Fruit fly (Drosophila melanogaster) whole organism, embryonic: ENCODE measurements around the gene Gs2.

Experiments used
- Aef1 ChIP-seq: fragments of 200-800 bp; sonication (Bioruptor generic); IDR thresholded peaks from 3 replicates; pipeline ENCODE4 v1.3.6; 2022; ENCODE audit warnings: missing biosample characterization, missing genetic modification characterization
- B-H1 ChIP-seq: fragments of 200-800 bp; sonication (Bioruptor generic); IDR thresholded peaks from 3 replicates; pipeline ENCODE4 v1.3.6; 2022; ENCODE audit warnings: missing biosample characterization, missing genetic modification characterization
- BEAF-32 ChIP-seq: fragments of 200-800 bp; sonication (Bioruptor generic); optimal IDR thresholded peaks from 3 replicates; lab custom pipeline; 2017; ENCODE audit warnings: missing biosample characterization, missing genetic modification characterization, mild to moderate bottlenecking, moderate library complexity, missing genetic modification reagents
- CG10209 ChIP-seq: fragments of 200-800 bp; sonication (Bioruptor generic); optimal IDR thresholded peaks from 3 replicates; lab custom pipeline; 2017; ENCODE audit warnings: missing biosample characterization, mild to moderate bottlenecking, missing genetic modification characterization, missing genetic modification reagents
- CG10543 ChIP-seq: fragments of 200-800 bp; sonication (Bioruptor generic); optimal IDR thresholded peaks from 3 replicates; lab custom pipeline; 2017; ENCODE audit warnings: missing biosample characterization, mild to moderate bottlenecking, missing genetic modification characterization, moderate library complexity
- CG11093 ChIP-seq: fragments of 200-800 bp; sonication (Bioruptor generic); IDR thresholded peaks from 3 replicates; pipeline ENCODE4 v1.3.6; 2022; ENCODE audit warnings: missing biosample characterization, missing genetic modification characterization
- CG11456 ChIP-seq: fragments of 200-800 bp; sonication (Bioruptor generic); IDR thresholded peaks from 3 replicates; pipeline ENCODE4 v1.3.6; 2022; ENCODE audit warnings: missing biosample characterization, missing genetic modification characterization
- CG12104 ChIP-seq: fragments of 200-800 bp; sonication (Bioruptor generic); optimal IDR thresholded peaks from 3 replicates; lab custom pipeline; 2016; ENCODE audit warnings: missing biosample characterization, missing genetic modification characterization
- CG12219 ChIP-seq: fragments of 200-800 bp; sonication (Bioruptor generic); optimal IDR thresholded peaks from 3 replicates; lab custom pipeline; 2018; ENCODE audit warnings: missing biosample characterization, mild to moderate bottlenecking, missing genetic modification characterization
- CG12391 ChIP-seq: fragments of 200-800 bp; sonication (Bioruptor generic); optimal IDR thresholded peaks from 3 replicates; lab custom pipeline; 2018; ENCODE audit warnings: missing biosample characterization, mild to moderate bottlenecking, missing genetic modification characterization, moderate library complexity
- CG12659 ChIP-seq: fragments of 200-800 bp; sonication (Bioruptor generic); optimal IDR thresholded peaks from 3 replicates; lab custom pipeline; 2017; ENCODE audit warnings: mild to moderate bottlenecking, missing biosample characterization, missing genetic modification reagents, missing genetic modification characterization
- CG16863 ChIP-seq: fragments of 200-800 bp; sonication (Bioruptor generic); optimal IDR thresholded peaks from 3 replicates; lab custom pipeline; 2016; ENCODE audit warnings: missing biosample characterization, missing genetic modification characterization
- CG1792 ChIP-seq: fragments of 200-800 bp; sonication (Bioruptor generic); optimal IDR thresholded peaks from 2 replicates; lab custom pipeline; 2016; ENCODE audit warnings: missing biosample characterization, missing genetic modification characterization
- CG2889 ChIP-seq: fragments of 200-800 bp; sonication (Bioruptor generic); IDR thresholded peaks from 3 replicates; pipeline ENCODE4 v1.3.6; 2022; ENCODE audit warnings: missing biosample characterization, missing genetic modification characterization
- CG30431 ChIP-seq: fragments of 200-800 bp; sonication (Bioruptor generic); optimal IDR thresholded peaks from 2 replicates; lab custom pipeline; 2017; ENCODE audit warnings: missing biosample characterization, missing genetic modification characterization
- CG31441 ChIP-seq: fragments of 200-800 bp; sonication (Bioruptor generic); IDR thresholded peaks from 2 replicates; pipeline ENCODE4 v1.3.6; 2022; ENCODE audit warnings: missing biosample characterization, missing genetic modification characterization
- CG3995 ChIP-seq: fragments of 200-800 bp; sonication (Bioruptor generic); optimal IDR thresholded peaks from 3 replicates; lab custom pipeline; 2016; ENCODE audit warnings: missing biosample characterization, missing genetic modification characterization
- CG4730 ChIP-seq: fragments of 200-800 bp; sonication (Bioruptor generic); IDR thresholded peaks from 2 replicates; pipeline ENCODE4 v1.3.6; 2022; ENCODE audit warnings: missing biosample characterization, missing genetic modification characterization
- CG7357 ChIP-seq: fragments of 200-800 bp; sonication (Bioruptor generic); IDR thresholded peaks from 3 replicates; pipeline ENCODE4 v1.3.6; 2022; ENCODE audit warnings: missing biosample characterization, missing genetic modification characterization
- Dad ChIP-seq: fragments of 200-800 bp; sonication (Bioruptor generic); optimal IDR thresholded peaks from 3 replicates; lab custom pipeline; 2016; ENCODE audit warnings: missing biosample characterization, missing genetic modification characterization
- Deaf1 ChIP-seq: fragments of 200-800 bp; optimal IDR thresholded peaks from 3 replicates; lab custom pipeline; 2019; ENCODE audit warnings: missing biosample characterization, mild to moderate bottlenecking, missing genetic modification characterization, moderate library complexity
- Dp ChIP-seq: fragments of 200-800 bp; sonication (Bioruptor generic); optimal IDR thresholded peaks from 2 replicates; lab custom pipeline; 2018; ENCODE audit warnings: missing biosample characterization, mild to moderate bottlenecking, missing genetic modification characterization, moderate library complexity
- Eip74EF ChIP-seq, 2 experiments: fragments of 200-800 bp in 1 of 2; fragments of >200 bp in 1 of 2; sonication (Bioruptor generic) in 1 of 2; optimal IDR thresholded peaks; 2 replicates each; lab custom pipeline; 2017 to 2019; ENCODE audit warnings: missing biosample characterization in 2 of 2, missing genetic modification characterization in 2 of 2, mild to moderate bottlenecking in 1 of 2, moderate library complexity in 1 of 2
- HLH54F ChIP-seq: fragments of 200-800 bp; sonication (Bioruptor generic); optimal IDR thresholded peaks from 3 replicates; lab custom pipeline; 2016; ENCODE audit warnings: missing biosample characterization, missing genetic modification characterization
- HmgZ ChIP-seq: fragments of 200-800 bp; sonication (Bioruptor generic); optimal IDR thresholded peaks from 2 replicates; lab custom pipeline; 2018; ENCODE audit warnings: missing biosample characterization, mild to moderate bottlenecking, missing genetic modification characterization
- MBD-R2 ChIP-seq: fragments of 200-800 bp; sonication (Bioruptor generic); IDR thresholded peaks from 2 replicates; pipeline ENCODE4 v1.3.6; 2022; ENCODE audit warnings: missing biosample characterization, missing genetic modification characterization
- Ptx1 ChIP-seq: fragments of 200-800 bp; sonication (Bioruptor generic); IDR thresholded peaks from 2 replicates; pipeline ENCODE4 v1.3.6; 2022; ENCODE audit warnings: missing biosample characterization, missing genetic modification characterization
- Taf1 ChIP-seq: fragments of 200-800 bp; sonication (Bioruptor generic); IDR thresholded peaks from 2 replicates; pipeline ENCODE4 v1.3.6; 2022; ENCODE audit warnings: missing biosample characterization, missing genetic modification characterization
- ato ChIP-seq: fragments of 200-800 bp; sonication (Bioruptor generic); IDR thresholded peaks from 2 replicates; pipeline ENCODE4 v1.3.6; 2022; ENCODE audit warnings: missing biosample characterization, missing genetic modification characterization; ENCODE audit not compliant: partially characterized antibody
- az2 ChIP-seq: fragments of 200-800 bp; sonication (Bioruptor generic); optimal IDR thresholded peaks from 3 replicates; lab custom pipeline; 2016; ENCODE audit warnings: missing biosample characterization, missing genetic modification characterization
- btn ChIP-seq: fragments of 200-800 bp; sonication (Bioruptor generic); optimal IDR thresholded peaks from 2 replicates; lab custom pipeline; 2016; ENCODE audit warnings: missing biosample characterization, missing genetic modification characterization
- chn ChIP-seq: fragments of 200-800 bp; sonication (Bioruptor generic); optimal IDR thresholded peaks from 2 replicates; lab custom pipeline; 2016; ENCODE audit warnings: missing biosample characterization, missing genetic modification characterization
- dmrt11E ChIP-seq: fragments of 200-800 bp; sonication (Bioruptor generic); optimal IDR thresholded peaks from 3 replicates; lab custom pipeline; 2018; ENCODE audit warnings: missing biosample characterization, mild to moderate bottlenecking, missing genetic modification characterization, moderate library complexity
- ems ChIP-seq: fragments of 200-800 bp; sonication (Bioruptor generic); optimal IDR thresholded peaks from 3 replicates; lab custom pipeline; 2016; ENCODE audit warnings: missing biosample characterization, missing genetic modification characterization
- ftz-f1 ChIP-seq: fragments of 200-800 bp; sonication (Bioruptor generic); optimal IDR thresholded peaks from 2 replicates; lab custom pipeline; 2016; ENCODE audit warnings: missing biosample characterization, missing genetic modification characterization
- gem ChIP-seq: fragments of 200-800 bp; sonication (Bioruptor generic); optimal IDR thresholded peaks from 2 replicates; lab custom pipeline; 2019; ENCODE audit warnings: missing biosample characterization, mild to moderate bottlenecking, missing genetic modification characterization, moderate library complexity
- gfzf ChIP-seq: fragments of 200-800 bp; sonication (Bioruptor generic); optimal IDR thresholded peaks from 2 replicates; lab custom pipeline; 2016; ENCODE audit warnings: missing biosample characterization, mild to moderate bottlenecking, missing genetic modification characterization, moderate library complexity
- hb ChIP-seq: fragments of 200-800 bp; sonication (Bioruptor generic); IDR thresholded peaks from 3 replicates; pipeline ENCODE4 v1.3.6; 2022; ENCODE audit warnings: missing biosample characterization, missing genetic modification characterization; ENCODE audit not compliant: partially characterized antibody
- hth ChIP-seq: fragments of >200 bp; optimal IDR thresholded peaks from 2 replicates; lab custom pipeline; 2017; ENCODE audit warnings: inconsistent platforms
- kay ChIP-seq: fragments of 200-800 bp; sonication (Bioruptor generic); optimal IDR thresholded peaks from 2 replicates; lab custom pipeline; 2016; ENCODE audit warnings: missing biosample characterization, missing genetic modification characterization
- lola ChIP-seq, 3 experiments: fragments of >200 bp in 2 of 3; fragments of 200-800 bp in 1 of 3; sonication (Bioruptor generic) in 1 of 3; optimal IDR thresholded peaks; 2 replicates each; lab custom pipeline; 2017 to 2019; ENCODE audit warnings: missing biosample characterization in 3 of 3, missing genetic modification characterization in 3 of 3, mild to moderate bottlenecking in 1 of 3, moderate library complexity in 1 of 3
- nmo ChIP-seq: fragments of 200-800 bp; sonication (Bioruptor generic); optimal IDR thresholded peaks from 2 replicates; lab custom pipeline; 2018; ENCODE audit warnings: missing biosample characterization, mild to moderate bottlenecking, missing genetic modification characterization, moderate library complexity
- ranshi ChIP-seq: fragments of 200-800 bp; sonication (Bioruptor generic); IDR thresholded peaks from 2 replicates; pipeline ENCODE4 v1.3.6; 2022; ENCODE audit warnings: missing biosample characterization, missing genetic modification characterization
- rib ChIP-seq: fragments of 200-800 bp; sonication (Bioruptor generic); IDR thresholded peaks from 2 replicates; pipeline ENCODE4 v1.3.6; 2022; ENCODE audit warnings: missing biosample characterization, missing genetic modification characterization
- row ChIP-seq: fragments of 200-800 bp; sonication (Bioruptor generic); IDR thresholded peaks from 3 replicates; pipeline ENCODE4 v1.3.6; 2022; ENCODE audit warnings: missing biosample characterization, missing genetic modification characterization
- scrt ChIP-seq: fragments of 200-800 bp; sonication (Bioruptor generic); optimal IDR thresholded peaks from 2 replicates; lab custom pipeline; 2018; ENCODE audit warnings: missing biosample characterization, mild to moderate bottlenecking, missing genetic modification characterization, moderate library complexity
- sim ChIP-seq: fragments of 200-800 bp; sonication (Bioruptor generic); IDR thresholded peaks from 2 replicates; pipeline ENCODE4 v1.3.6; 2022; ENCODE audit warnings: missing biosample characterization, missing genetic modification characterization
- slbo ChIP-seq: fragments of 200-800 bp; sonication (Bioruptor generic); IDR thresholded peaks from 2 replicates; pipeline ENCODE4 v1.3.6; 2022; ENCODE audit warnings: missing biosample characterization, missing genetic modification characterization
- slou ChIP-seq: fragments of 200-800 bp; sonication (Bioruptor generic); optimal IDR thresholded peaks from 3 replicates; lab custom pipeline; 2016; ENCODE audit warnings: missing biosample characterization, missing genetic modification characterization
- vnd ChIP-seq: fragments of 200-800 bp; sonication (Bioruptor generic); IDR thresholded peaks from 3 replicates; pipeline ENCODE4 v1.3.6; 2022; ENCODE audit warnings: missing biosample characterization, missing genetic modification characterization; ENCODE audit not compliant: partially characterized antibody
- yki ChIP-seq: fragments of >200 bp; optimal IDR thresholded peaks from 3 replicates; lab custom pipeline; 2018
- zfh1 ChIP-seq: fragments of 200-800 bp; sonication (Bioruptor generic); IDR thresholded peaks from 3 replicates; pipeline ENCODE4 v1.3.6; 2022; ENCODE audit warnings: missing biosample characterization, missing genetic modification characterization

The Gs2 gene

DNA sequence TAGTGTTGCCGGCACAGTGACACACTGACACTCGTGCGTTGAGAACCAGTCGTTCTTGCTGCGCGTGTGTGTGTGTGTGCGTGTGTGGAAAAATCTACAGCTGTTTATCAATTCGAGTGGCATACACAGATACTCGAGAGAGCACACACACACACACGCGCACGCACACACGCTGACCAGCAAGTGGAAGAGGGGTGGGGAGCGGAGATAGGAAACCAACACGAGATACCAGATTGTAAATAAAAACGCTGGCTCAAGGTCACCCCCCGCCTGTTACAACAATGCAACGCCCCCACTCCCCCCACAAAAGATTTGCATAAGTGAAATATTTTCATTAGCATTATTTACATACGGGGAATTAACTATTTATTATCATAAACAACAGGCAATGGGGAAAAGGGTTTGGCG, 4.7 kb downstream of the Gs2 start (continued):
- TF ChIP-seq slou (GFP tag; lab: Kevin White, UChicago) (no peak), CG2889 (GFP tag; lab: Robert Waterston, UW) (no peak), Aef1 (GFP tag; lab: Robert Waterston, UW) (0 out of 3 replicates have a peak, but pooled peaks have one; percentile 13), MBD-R2 (GFP tag; lab: Robert Waterston, UW) (peak; percentile 30; the same call in 1 of the 2 replicates), CG1792 (GFP tag; lab: Kevin White, UChicago) (no peak), lola (GFP tag; optimal IDR thresholded peaks at IDR 0.05; lab: Kevin White, UChicago) (peak in 1 of 3 experiments; percentile 20), sim (GFP tag; lab: Robert Waterston, UW) (no peak), CG16863 (GFP tag; lab: Kevin White, UChicago) (no peak), CG12104 (GFP tag; lab: Kevin White, UChicago) (peak; percentile 6), row (GFP tag; lab: Robert Waterston, UW) (peak; percentile 5; the same call in 1 of the 3 replicates), HmgZ (tag; lab: Kevin White, UChicago) (peak; percentile 42), Taf1 (no peak), nmo (GFP tag; lab: Kevin White, UChicago) (no peak), ems (GFP tag; lab: Kevin White, UChicago) (no peak), CG12659 (GFP tag; lab: Kevin White, UChicago) (peak; percentile 38), CG10543 (GFP tag; lab: Kevin White, UChicago) (peak; percentile 81), Dp (GFP tag; lab: Kevin White, UChicago) (no peak), scrt (GFP tag; lab: Kevin White, UChicago) (peak; percentile 22), chn (GFP tag; lab: Kevin White, UChicago) (no peak), CG3995 (GFP tag; lab: Kevin White, UChicago) (no peak), gfzf (GFP tag; lab: Kevin White, UChicago) (no peak), Eip74EF (GFP tag; optimal IDR thresholded peaks at IDR 0.05; lab: Kevin White, UChicago) (peak in 1 of 2 experiments; percentile 17), dmrt11E (tag; lab: Kevin White, UChicago) (peak; percentile 21), az2 (GFP tag; lab: Kevin White, UChicago) (no peak), Dad (GFP tag; lab: Kevin White, UChicago) (no peak), CG11456 (GFP tag; lab: Robert Waterston, UW) (no peak), rib (GFP tag; lab: Robert Waterston, UW) (0 out of 2 replicates have a peak, but pooled peaks have one; percentile 28), btn (GFP tag; lab: Kevin White, UChicago) (no peak), HLH54F (no peak), CG7357 (no peak), B-H1 (GFP tag; lab: Robert Waterston, UW) (no peak), CG12219 (GFP tag; lab: Kevin White, UChicago) (peak; percentile 41), ato (GFP tag; lab: Robert Waterston, UW) (no peak), zfh1 (GFP tag; lab: Robert Waterston, UW) (no peak), kay (peak; percentile 22), CG30431 (GFP tag; lab: Kevin White, UChicago) (no peak), CG10209 (GFP tag; lab: Kevin White, UChicago) (peak; percentile 43), ranshi (GFP tag; lab: Robert Waterston, UW) (no peak; the same call in 1 of the 2 replicates), CG11093 (no peak), ftz-f1 (peak; percentile 92), CG4730 (GFP tag; lab: Robert Waterston, UW) (no peak), hb (GFP tag; lab: Robert Waterston, UW) (no peak), CG12391 (peak; percentile 36), slbo (GFP tag; lab: Robert Waterston, UW) (no peak), hth (lab: Kevin White, UChicago) (no peak), Ptx1 (GFP tag; lab: Robert Waterston, UW) (no peak), Deaf1 (tag; lab: Kevin White, UChicago) (peak; percentile 23), BEAF-32 (GFP tag; lab: Kevin White, UChicago) (no peak), vnd (GFP tag; lab: Robert Waterston, UW) (peak; percentile 52; the same call in 2 of the 3 replicates), yki (no peak), CG31441 (no peak; the same call in 1 of the 2 replicates), gem (tag; lab: Kevin White, UChicago) (peak; percentile 32)
